Worm (Caenorhabditis elegans): ENCODE data around the gene msp-19.
"Not testable (repeated sequence)": the region's sequence is repeated elsewhere in the genome, so short reads cannot be mapped to it uniquely, and the experiment has no call there.

The msp-19 gene

ce11 chrIV:5260289-5260688 lies at the start of gene msp-19:
TSS of gene msp-19 (plus strand) at chrIV:5260589.
- TF ChIP-seq athp-1 (tag; optimal IDR thresholded peaks at IDR 0.05); pha-4 (tag; optimal IDR thresholded peaks at IDR 0.05); snpc-4 (GFP tag; optimal IDR thresholded peaks at IDR 0.05); snpc-4 (tag; optimal IDR thresholded peaks at IDR 0.05): not testable (repeated sequence)

DNA sequence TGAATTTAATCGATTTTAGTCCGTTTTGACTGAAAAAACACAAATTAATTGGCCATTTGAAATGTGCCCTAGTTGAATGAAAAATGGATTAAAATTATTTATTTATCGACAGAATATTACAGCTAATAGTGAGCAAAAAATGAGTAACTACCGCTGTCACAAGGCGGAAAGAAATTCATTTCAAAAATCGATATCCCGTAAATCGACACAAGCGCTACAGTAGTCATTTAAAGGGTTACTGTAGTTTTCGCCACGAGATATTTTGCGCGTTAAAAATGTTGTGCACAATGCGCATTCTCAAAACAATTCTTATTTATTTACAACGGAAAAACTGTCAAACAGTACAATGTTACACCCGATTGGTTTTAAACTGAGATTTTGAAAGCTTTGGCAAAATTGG lies 49.8 kb upstream of the msp-19 start:
- TF ChIP-seq tbp1 (GFP tag; optimal IDR thresholded peaks at IDR 0.05), result peak; percentile 7
- TF ChIP-seq tlf-1 (GFP tag; optimal IDR thresholded peaks at IDR 0.05), result no peak
- peak; percentile 46; the same call in 1 of the 2 replicates for TF ChIP-seq F33H1.4 (GFP tag; IDR thresholded peaks at IDR 0.05)
- TF ChIP-seq lsl-1 (GFP tag; optimal IDR thresholded peaks at IDR 0.05), result peak; percentile 75
- TF ChIP-seq snpc-4 (GFP tag; optimal IDR thresholded peaks at IDR 0.05), result no peak
- peak in 1 of 4 experiments; percentile 83 for TF ChIP-seq snpc-4 (tag; optimal IDR thresholded peaks at IDR 0.05)

DNA sequence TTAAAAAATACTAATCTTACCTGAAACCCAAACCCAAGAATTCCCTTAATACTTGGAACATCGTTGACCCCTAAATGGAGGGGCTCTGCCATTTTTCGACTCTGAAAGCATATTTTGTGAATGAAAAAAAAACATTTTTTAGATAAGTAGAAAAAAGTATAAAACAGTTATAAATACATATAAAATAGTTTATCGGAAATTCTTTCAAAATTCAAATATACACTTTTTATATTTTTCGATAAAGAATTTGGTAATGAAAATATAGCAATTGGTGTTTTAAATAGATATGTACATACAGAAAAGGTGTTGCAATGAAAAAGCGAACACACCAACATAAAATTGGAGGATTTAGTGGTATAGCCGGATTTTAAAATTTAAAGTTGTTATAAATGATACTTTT lies 45.3 kb upstream of the msp-19 start, which contains the start of gene Y59E9AL.4:
Y59E9AL.4 (minus strand) TSS at position 101 of the 400 bp plus-strand sequence.
- TF ChIP-seq aptf-3 (GFP tag; IDR thresholded peaks at IDR 0.05) (no peak), C06A6.2 (GFP tag; conservative IDR thresholded peaks at IDR 0.05) (no peak)

DNA sequence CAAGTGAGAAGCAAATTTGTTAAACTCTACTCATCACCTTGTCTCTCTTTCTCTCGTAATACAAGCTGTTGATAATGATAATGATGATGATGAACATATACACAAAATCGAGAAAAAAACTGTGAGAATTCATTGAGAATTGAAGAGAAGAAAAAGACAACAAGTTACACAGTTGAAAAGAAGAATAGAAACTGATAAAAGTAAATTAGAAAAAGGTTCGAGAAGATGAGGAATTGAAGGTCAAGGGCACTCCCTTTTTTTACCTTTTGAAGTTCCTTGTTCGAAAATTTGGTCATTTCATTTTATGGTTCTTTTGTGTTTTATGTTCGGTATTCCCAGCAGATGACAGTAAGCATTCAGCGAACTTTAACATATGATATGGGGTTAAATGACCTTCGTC lies 44.0 kb upstream of the msp-19 start:
- TF ChIP-seq Y53G8AR.9 (GFP tag; conservative IDR thresholded peaks at IDR 0.05) (no peak), aptf-3 (GFP tag; IDR thresholded peaks at IDR 0.05) (no peak), zfh-2 (GFP tag; conservative IDR thresholded peaks at IDR 0.05) (no peak), nfya-2 (GFP tag; IDR thresholded peaks at IDR 0.05) (no peak), somi-1 (GFP tag; optimal IDR thresholded peaks at IDR 0.05) (peak; percentile 46)

- TF ChIP-seq madf-8 (GFP tag; conservative IDR thresholded peaks at IDR 0.05); ZK185.1 (tag; optimal IDR thresholded peaks at IDR 0.05; ENCODE audit: poor library complexity, severe bottlenecking); K12H6.12 (tag; optimal IDR thresholded peaks at IDR 0.05): not testable (repeated sequence)
These were observed 41.9 kb upstream of the msp-19 start, which contains the start of gene nsph-4.2 for ce11 chrIV:5218496-5218895. TSS of gene nsph-4.2 (plus strand) at chrIV:5218796.

DNA sequence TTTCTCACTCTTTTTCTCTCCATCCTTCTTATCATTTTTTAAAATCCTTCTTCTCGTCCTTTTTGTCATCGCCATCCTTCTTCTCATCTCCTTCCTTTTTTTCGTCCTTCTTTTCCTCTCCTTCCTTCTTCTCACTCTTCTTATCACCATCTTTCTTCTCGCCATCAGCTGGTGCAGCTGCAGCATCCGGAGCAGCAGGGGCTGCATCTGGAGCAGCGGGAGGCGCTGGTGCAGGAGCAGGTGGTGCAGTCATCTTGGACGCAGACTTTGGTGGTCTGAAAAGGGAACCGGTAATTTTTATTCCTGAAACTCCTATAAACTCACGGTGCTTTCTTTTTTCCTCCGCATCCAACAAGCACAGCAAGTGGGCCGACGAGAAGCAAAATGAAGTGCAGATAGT lies 38.7 kb upstream of the msp-19 start:
- no peak for TF ChIP-seq ccch-3 (GFP tag; optimal IDR thresholded peaks at IDR 0.05)
- peak; percentile 84; the same call in 1 of the 2 replicates for TF ChIP-seq egrh-3 (GFP tag; IDR thresholded peaks at IDR 0.05)

ce11 chrIV:5224238-5224637 lies 36.2 kb upstream of the msp-19 start, which contains the start of gene Y59E9AL.8:
TSS of gene Y59E9AL.8 (minus strand) at chrIV:5224338.
- no peak for TF ChIP-seq mes-4 (tag; optimal IDR thresholded peaks at IDR 0.05)
- no peak for TF ChIP-seq egl-44 (GFP tag; IDR thresholded peaks at IDR 0.05)
- TF ChIP-seq let-526 (GFP tag; IDR thresholded peaks at IDR 0.05), result no peak
- TF ChIP-seq T07F8.4 (tag; optimal IDR thresholded peaks at IDR 0.05), result no peak
- TF ChIP-seq ceh-27 (GFP tag; optimal IDR thresholded peaks at IDR 0.05), result no peak
- no peak for TF ChIP-seq bed-1 (GFP tag; IDR thresholded peaks at IDR 0.05)

- peak; percentile 79 for TF ChIP-seq zfh-2 (GFP tag; conservative IDR thresholded peaks at IDR 0.05)
- peak; percentile 68 for TF ChIP-seq egrh-3 (GFP tag; IDR thresholded peaks at IDR 0.05)
These were observed 35.0 kb upstream of the msp-19 start, which contains the start of gene cylc-1 for ce11 chrIV:5225277-5225822. TSS of gene cylc-1 (minus strand) at chrIV:5225772.
